Fruit fly (Drosophila melanogaster): Measurements from ENCODE around the gene Spn31A.

DNA sequence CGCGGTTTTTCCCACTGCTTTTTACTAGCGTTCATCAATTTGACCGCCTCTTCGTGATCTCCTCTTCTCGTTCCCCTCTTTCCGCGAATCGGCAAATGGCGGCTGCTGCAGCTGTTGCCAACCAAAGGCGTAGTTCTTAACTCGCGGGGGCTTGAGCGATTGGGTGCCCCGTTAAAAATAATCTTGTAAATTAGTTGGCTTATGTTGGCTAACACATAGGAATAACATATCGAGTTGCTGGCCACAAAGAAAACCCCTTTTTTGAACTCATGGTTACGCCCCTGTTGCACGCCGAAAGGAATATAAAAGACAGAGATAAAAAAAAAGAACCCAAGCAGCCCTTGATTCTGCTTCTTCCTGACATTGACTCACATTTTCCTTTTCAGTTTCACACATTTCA lies 3.4 kb upstream of the Spn31A start:
- TF ChIP-seq insv (optimal IDR thresholded peaks at IDR 0.05) (no peak), psq (optimal IDR thresholded peaks at IDR 0.05) (no peak), h (optimal IDR thresholded peaks at IDR 0.05) (no peak), Sin3A (optimal IDR thresholded peaks at IDR 0.05) (no peak)

Measured in Kc167 (cell line).